Worm (Caenorhabditis elegans): Measurements from ENCODE around the gene F35G2.1.

Gene F35G2.1

ce11 chrIV:12208984-12209676 lies 6.1 kb downstream of the F35G2.1 start, which contains the start of the genes marb-1 and F35G2.3 (continued):
- TF ChIP-seq nhr-67 (tag; optimal IDR thresholded peaks at IDR 0.05) (no peak), sea-2 (GFP tag; optimal IDR thresholded peaks at IDR 0.05) (no peak), fkh-2 (tag; optimal IDR thresholded peaks at IDR 0.05) (no peak), elt-1 (tag; optimal IDR thresholded peaks at IDR 0.05) (no peak), hmg-11 (tag; optimal IDR thresholded peaks at IDR 0.05) (peak; percentile 46), mml-1 (tag; optimal IDR thresholded peaks at IDR 0.05) (no peak), unc-39 (tag; optimal IDR thresholded peaks at IDR 0.05) (no peak), ama-1 (optimal IDR thresholded peaks at IDR 0.05) (peak; percentile 41), pqm-1 (tag; optimal IDR thresholded peaks at IDR 0.05) (peak; percentile 8)

ce11 chrIV:12211292-12211691 lies 8.2 kb downstream of the F35G2.1 start:
- no peak for TF ChIP-seq nhr-12 (tag; optimal IDR thresholded peaks at IDR 0.05)
- peak; percentile 88 for TF ChIP-seq ama-1 (optimal IDR thresholded peaks at IDR 0.05)

- TF ChIP-seq nhr-43 (tag; optimal IDR thresholded peaks at IDR 0.05; ENCODE audit: poor library complexity, severe bottlenecking) = peak; percentile 14
- no peak for TF ChIP-seq ceh-9 (tag; optimal IDR thresholded peaks at IDR 0.05)
- peak; percentile 63 for TF ChIP-seq ama-1 (optimal IDR thresholded peaks at IDR 0.05)
- no peak for TF ChIP-seq skn-1 (tag; optimal IDR thresholded peaks at IDR 0.05)
Measured at ce11 chrIV:12212814-12213213, 9.8 kb downstream of the F35G2.1 start.

ce11 chrIV:12215762-12216295 lies 12.8 kb downstream of the F35G2.1 start, which contains the start of gene phy-2:
phy-2 (minus strand) TSS chrIV:12215987.
- no peak for TF ChIP-seq eor-1 (tag; optimal IDR thresholded peaks at IDR 0.05)
- TF ChIP-seq unc-39 (tag; optimal IDR thresholded peaks at IDR 0.05) = no peak
- TF ChIP-seq daf-12 (tag; optimal IDR thresholded peaks at IDR 0.05) = no peak
- peak; percentile 15 for TF ChIP-seq lin-39 (tag; optimal IDR thresholded peaks at IDR 0.05)
- TF ChIP-seq ztf-11 (tag; optimal IDR thresholded peaks at IDR 0.05) = no peak
- TF ChIP-seq ama-1 (optimal IDR thresholded peaks at IDR 0.05) = peak; percentile 88

- TF ChIP-seq daf-12 (tag; optimal IDR thresholded peaks at IDR 0.05) (no peak), nhr-11 (tag; optimal IDR thresholded peaks at IDR 0.05) (no peak), fos-1 (tag; optimal IDR thresholded peaks at IDR 0.05) (no peak), egl-27 (tag; optimal IDR thresholded peaks at IDR 0.05) (no peak), mdl-1 (tag; optimal IDR thresholded peaks at IDR 0.05) (no peak), ceh-28 (tag; optimal IDR thresholded peaks at IDR 0.05) (no peak), nfya-1 (tag; optimal IDR thresholded peaks at IDR 0.05; ENCODE audit: insufficient read depth) (no peak), nhr-23 (tag; optimal IDR thresholded peaks at IDR 0.05) (peak; percentile 78), R02D3.7 (tag; optimal IDR thresholded peaks at IDR 0.05) (no peak), fkh-2 (tag; optimal IDR thresholded peaks at IDR 0.05) (no peak), ama-1 (optimal IDR thresholded peaks at IDR 0.05) (peak; percentile 75), jun-1 (tag; optimal IDR thresholded peaks at IDR 0.05) (no peak), tbx-2 (tag; optimal IDR thresholded peaks at IDR 0.05) (no peak), elt-2 (tag; optimal IDR thresholded peaks at IDR 0.05) (no peak), nhr-25 (tag; optimal IDR thresholded peaks at IDR 0.05) (peak; percentile 38), nhr-28 (tag; optimal IDR thresholded peaks at IDR 0.05) (no peak), unc-62 (GFP tag; optimal IDR thresholded peaks at IDR 0.05) (no peak)
Measured at ce11 chrIV:12217142-12217541, 14.1 kb downstream of the F35G2.1 start.

ce11 chrIV:12218253-12218652 lies 15.2 kb downstream of the F35G2.1 start:
- no peak for TF ChIP-seq nhr-237 (tag; optimal IDR thresholded peaks at IDR 0.05)
- TF ChIP-seq zag-1 (tag; optimal IDR thresholded peaks at IDR 0.05) = no peak
- no peak for TF ChIP-seq ceh-16 (tag; optimal IDR thresholded peaks at IDR 0.05)
- TF ChIP-seq unc-62 (GFP tag; optimal IDR thresholded peaks at IDR 0.05) = no peak

Data from whole organism, L3 larva.